Fruit fly (Drosophila melanogaster) whole organism, pupa: ENCODE results near the gene sty.

Experiments
- CG12605 ChIP-seq: fragments of 200-800 bp; sonication (Bioruptor generic); IDR thresholded peaks from 2 replicates; pipeline ENCODE4 v1.3.6; 2022; ENCODE audit warnings: missing biosample characterization, missing genetic modification characterization
- D1 ChIP-seq: fragments of 200-800 bp; sonication (Bioruptor generic); optimal IDR thresholded peaks from 2 replicates; lab custom pipeline; 2018; ENCODE audit warnings: missing biosample characterization, mild to moderate bottlenecking, missing genetic modification characterization, moderate library complexity
- EcR ChIP-seq: fragments of 200-800 bp; sonication (Bioruptor generic); optimal IDR thresholded peaks from 3 replicates; lab custom pipeline; 2019; ENCODE audit warnings: missing biosample characterization, missing genetic modification characterization, mild to moderate bottlenecking, moderate library complexity, missing genetic modification reagents
- Ets98B ChIP-seq: fragments of 200-800 bp; sonication (Bioruptor generic); IDR thresholded peaks from 2 replicates; pipeline ENCODE4 v1.3.6; 2022; ENCODE audit warnings: missing biosample characterization, missing genetic modification characterization
- Pif1A ChIP-seq: fragments of 200-800 bp; sonication (Bioruptor generic); optimal IDR thresholded peaks from 3 replicates; lab custom pipeline; 2016; ENCODE audit warnings: missing biosample characterization, missing genetic modification characterization
- Pif1B ChIP-seq: fragments of 200-800 bp; sonication (Bioruptor generic); optimal IDR thresholded peaks from 3 replicates; lab custom pipeline; 2016; ENCODE audit warnings: missing biosample characterization, missing genetic modification characterization
- Snoo ChIP-seq: fragments of 200-800 bp; sonication (Bioruptor generic); optimal IDR thresholded peaks from 3 replicates; lab custom pipeline; 2017; ENCODE audit warnings: missing biosample characterization, mild to moderate bottlenecking, missing genetic modification characterization, inconsistent platforms
- rn ChIP-seq: fragments of 200-800 bp; sonication (Bioruptor generic); IDR thresholded peaks from 2 replicates; pipeline ENCODE4 v1.3.6; 2022; ENCODE audit warnings: missing biosample characterization, missing genetic modification characterization

dm6 chr3L:3396056-3396455 is 28.7 kb downstream of the sty start:
- peak; percentile 85 for TF ChIP-seq Pif1B (GFP tag; lab: Kevin White, UChicago)
- peak; percentile 87 for TF ChIP-seq Ets98B (GFP tag; lab: Robert Waterston, UW)
- no peak; the same call in none of the 2 replicates for TF ChIP-seq rn (GFP tag; lab: Robert Waterston, UW)
- peak; percentile 81 for TF ChIP-seq D1
- peak; percentile 86 for TF ChIP-seq Pif1A (GFP tag; lab: Kevin White, UChicago)
- TF ChIP-seq CG12605 (GFP tag; lab: Robert Waterston, UW), result peak; percentile 88
- TF ChIP-seq EcR (GFP tag; lab: Kevin White, UChicago), result no peak
- TF ChIP-seq Snoo (tag; lab: Kevin White, UChicago), result peak; percentile 70
